Fruit fly (Drosophila melanogaster) Kc167 (cell line): ENCODE measurements around the gene Ubr3.

Experiments used
- Myc ChIP-seq: fragments of >200 bp; optimal IDR thresholded peaks from 2 replicates; lab custom pipeline; 2017; ENCODE audit warnings: missing external identifiers
- Sin3A ChIP-seq: fragments of >200 bp; optimal IDR thresholded peaks from 2 replicates; lab custom pipeline; 2018; ENCODE audit warnings: missing external identifiers
- h ChIP-seq: fragments of >200 bp; optimal IDR thresholded peaks from 3 replicates; lab custom pipeline; 2018; ENCODE audit warnings: missing external identifiers
- insv ChIP-seq: fragments of >200 bp; optimal IDR thresholded peaks from 3 replicates; lab custom pipeline; 2018; ENCODE audit warnings: missing external identifiers
- psq ChIP-seq: fragments of >200 bp; optimal IDR thresholded peaks from 2 replicates; lab custom pipeline; 2017; ENCODE audit warnings: missing external identifiers
- ttk ChIP-seq: sonication (Bioruptor generic); optimal IDR thresholded peaks from 2 replicates; lab custom pipeline; 2017; ENCODE audit warnings: missing external identifiers

Gene Ubr3

DNA sequence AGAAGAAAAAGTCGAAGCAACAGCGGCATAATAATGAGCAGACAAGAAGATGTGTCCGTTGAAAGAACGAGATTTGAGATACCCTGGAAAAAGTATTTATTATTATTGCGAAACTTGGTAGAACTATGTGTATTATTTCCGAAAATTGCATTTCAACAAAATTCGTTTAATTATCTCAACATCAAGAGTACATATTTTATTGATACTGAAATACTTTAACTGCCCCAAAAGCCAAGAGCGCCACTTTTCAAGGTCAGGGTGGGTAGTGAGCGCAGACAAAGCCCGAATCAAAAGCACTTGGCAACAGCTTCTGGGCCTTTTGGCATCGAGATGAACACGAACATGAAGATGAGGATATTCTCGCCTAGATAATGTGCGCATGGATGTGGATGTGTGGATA, 43.5 kb downstream of the Ubr3 start:
- TF ChIP-seq insv (lab: Kevin White, UChicago) (no peak), psq (no peak), ttk (lab: Kevin White, UChicago) (no peak), h (lab: Kevin White, UChicago) (no peak)

DNA sequence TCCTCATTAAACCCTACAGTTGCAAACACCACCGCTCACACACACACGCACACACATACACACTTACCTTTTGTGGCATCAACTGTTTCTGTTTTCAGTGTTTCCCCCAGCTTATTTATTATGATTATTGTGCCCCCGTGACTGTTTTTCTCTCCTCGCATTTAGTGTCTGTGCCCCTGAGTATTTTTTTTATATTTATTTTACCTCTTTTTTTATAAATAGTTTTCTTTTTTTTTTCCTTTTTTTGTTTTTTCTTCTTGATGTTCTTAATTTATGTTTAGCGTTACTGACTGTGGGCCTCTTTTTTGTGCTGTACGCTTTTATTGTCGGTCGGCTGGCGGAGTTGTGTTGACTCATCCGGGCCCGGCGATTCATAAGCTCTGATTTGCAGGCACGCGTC, 45.1 kb downstream of the Ubr3 start:
- no peak for TF ChIP-seq h (lab: Kevin White, UChicago)
- no peak for TF ChIP-seq ttk (lab: Kevin White, UChicago)

DNA sequence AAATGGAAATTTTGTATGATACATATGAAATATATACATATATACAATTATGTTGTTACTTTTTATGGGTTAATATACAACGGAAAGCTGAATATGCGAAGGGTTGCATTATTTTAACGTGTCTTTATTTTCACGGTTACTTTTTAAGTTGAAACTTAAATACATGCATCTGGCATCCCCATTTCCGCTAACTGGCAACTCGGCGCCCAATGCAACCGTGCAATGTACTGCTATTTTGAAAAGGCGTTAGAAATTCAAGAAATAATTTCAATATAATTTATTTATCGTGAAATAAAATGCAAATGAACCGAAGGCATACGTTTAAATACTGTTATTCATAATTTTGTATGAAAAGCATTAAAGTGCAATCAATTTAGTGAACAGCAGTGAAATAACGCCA, 50.9 kb downstream of the Ubr3 start:
- TF ChIP-seq h (lab: Kevin White, UChicago) (no peak), insv (lab: Kevin White, UChicago) (no peak), psq (no peak), Myc (no peak), ttk (lab: Kevin White, UChicago) (no peak), Sin3A (no peak)

- TF ChIP-seq Myc (no peak), psq (no peak), ttk (lab: Kevin White, UChicago) (no peak), Sin3A (no peak), h (lab: Kevin White, UChicago) (no peak), insv (lab: Kevin White, UChicago) (no peak)
Measured at dm6 chrX:7995171-7995747, 59.6 kb downstream of the Ubr3 start, which contains the start of gene Tbh. TSS of gene Tbh (plus strand) at chrX:7995697.
